Worm (Caenorhabditis elegans) whole organism, L4/young adult: Measurements from ENCODE around the gene sprp-4.
A peak's percentile ranks its signal among the peaks of the same experiment; 100 is the strongest.

Source experiments
- W03F9.2 ChIP-seq: fragments of 150-350 bp; optimal IDR thresholded peaks from 2 replicates; lab custom pipeline; 2014; ENCODE audit warnings: missing biosample characterization, missing genetic modification characterization
- dao-5 ChIP-seq: sonication (generic microtip); optimal IDR thresholded peaks from 2 replicates; lab custom pipeline; 2016; ENCODE audit warnings: missing genotype, missing genetic modification characterization, moderate library complexity, missing compliant biosample characterization
- him-1 ChIP-seq: sonication (generic microtip); optimal IDR thresholded peaks from 2 replicates; lab custom pipeline; 2016; ENCODE audit warnings: missing genotype, missing genetic modification reagents, missing genetic modification characterization, missing compliant biosample characterization

The sprp-4 gene

ce11 chrX:8819815-8820415, 33.5 kb downstream of the sprp-4 start:
- TF ChIP-seq dao-5 (no peak), him-1 (no peak)

ce11 chrX:8817929-8818328, 35.5 kb downstream of the sprp-4 start:
- TF ChIP-seq W03F9.2, result no peak
- no peak for TF ChIP-seq dao-5
- no peak for TF ChIP-seq him-1

- TF ChIP-seq W03F9.2, result no peak
- TF ChIP-seq dao-5, result no peak
- no peak for TF ChIP-seq him-1
These were observed 41.5 kb downstream of the sprp-4 start, which contains the start of gene cnnm-2 for ce11 chrX:8811916-8812315. TSS of gene cnnm-2 (plus strand) at chrX:8812105.

ce11 chrX:8810908-8811307, 42.5 kb downstream of the sprp-4 start, which contains the start of gene R04E5.9:
TSS of gene R04E5.9 (minus strand) at chrX:8811142.
- TF ChIP-seq dao-5, result peak; percentile 42
- TF ChIP-seq W03F9.2, result peak; percentile 69
- TF ChIP-seq him-1, result peak; percentile 98

- TF ChIP-seq him-1, result no peak
- no peak for TF ChIP-seq W03F9.2
- no peak for TF ChIP-seq dao-5
These were observed 44.7 kb downstream of the sprp-4 start for ce11 chrX:8808740-8809139.

- TF ChIP-seq dao-5 (no peak), him-1 (peak; percentile 90), W03F9.2 (no peak)
These were observed 47.2 kb downstream of the sprp-4 start, which contains the start of gene R04E5.8 for ce11 chrX:8806070-8806799. TSS of gene R04E5.8 (minus strand) at chrX:8806120.

ce11 chrX:8805475-8805874, 47.9 kb downstream of the sprp-4 start:
- TF ChIP-seq him-1, result no peak
- TF ChIP-seq W03F9.2, result no peak
- TF ChIP-seq dao-5, result no peak

ce11 chrX:8800983-8801382, 52.4 kb downstream of the sprp-4 start:
- TF ChIP-seq dao-5, result no peak
- TF ChIP-seq W03F9.2, result no peak
- TF ChIP-seq him-1, result peak; percentile 42

- TF ChIP-seq him-1 (no peak), dao-5 (no peak), W03F9.2 (no peak)
These were observed 53.1 kb downstream of the sprp-4 start for ce11 chrX:8800355-8800754.

- TF ChIP-seq W03F9.2 (no peak), him-1 (no peak), dao-5 (no peak)
These were observed 53.5 kb downstream of the sprp-4 start for ce11 chrX:8799925-8800324.
